Fruit fly (Drosophila melanogaster) whole organism, embryonic: ENCODE results near the gene CG15922.

ENCODE experiments used
- Bgb ChIP-seq: fragments of 200-800 bp; sonication (Bioruptor generic); IDR thresholded peaks from 2 replicates; pipeline ENCODE4 v1.3.6; 2022; ENCODE audit warnings: missing biosample characterization, missing genetic modification characterization; ENCODE audit not compliant: partially characterized antibody
- CG11085 ChIP-seq: fragments of 200-800 bp; sonication (Bioruptor generic); IDR thresholded peaks from 2 replicates; pipeline ENCODE4 v1.3.6; 2022; ENCODE audit warnings: missing biosample characterization, missing genetic modification characterization
- CG12391 ChIP-seq: fragments of 200-800 bp; sonication (Bioruptor generic); optimal IDR thresholded peaks from 3 replicates; lab custom pipeline; 2018; ENCODE audit warnings: missing biosample characterization, mild to moderate bottlenecking, missing genetic modification characterization, moderate library complexity
- CG12659 ChIP-seq: fragments of 200-800 bp; sonication (Bioruptor generic); optimal IDR thresholded peaks from 3 replicates; lab custom pipeline; 2017; ENCODE audit warnings: mild to moderate bottlenecking, missing biosample characterization, missing genetic modification reagents, missing genetic modification characterization
- CG12942 ChIP-seq: fragments of 200-800 bp; sonication (Bioruptor generic); optimal IDR thresholded peaks from 3 replicates; lab custom pipeline; 2016; ENCODE audit warnings: missing biosample characterization, missing genetic modification characterization
- CG13624 ChIP-seq: fragments of 200-800 bp; sonication (Bioruptor generic); optimal IDR thresholded peaks from 2 replicates; lab custom pipeline; 2016; ENCODE audit warnings: missing biosample characterization, missing genetic modification characterization
- CG14710 ChIP-seq: fragments of 200-800 bp; sonication (Bioruptor generic); optimal IDR thresholded peaks from 3 replicates; lab custom pipeline; 2019; ENCODE audit warnings: missing biosample characterization, mild to moderate bottlenecking, missing genetic modification characterization, moderate library complexity
- CG15269 ChIP-seq: fragments of 200-800 bp; sonication (Bioruptor generic); optimal IDR thresholded peaks from 2 replicates; lab custom pipeline; 2018; ENCODE audit warnings: missing biosample characterization, mild to moderate bottlenecking, missing genetic modification characterization, moderate library complexity
- CG1602 ChIP-seq: fragments of 200-800 bp; sonication (Bioruptor generic); optimal IDR thresholded peaks from 3 replicates; lab custom pipeline; 2016; ENCODE audit warnings: missing biosample characterization, missing genetic modification characterization
- CG17385 ChIP-seq: fragments of 200-800 bp; sonication (Bioruptor generic); optimal IDR thresholded peaks from 3 replicates; lab custom pipeline; 2018; ENCODE audit warnings: missing biosample characterization, mild to moderate bottlenecking, missing genetic modification characterization
- CG18619 ChIP-seq: fragments of 200-800 bp; sonication (Bioruptor generic); optimal IDR thresholded peaks from 3 replicates; lab custom pipeline; 2017; ENCODE audit warnings: missing biosample characterization, mild to moderate bottlenecking, missing genetic modification characterization
- CG3163 ChIP-seq: fragments of 200-800 bp; sonication (Bioruptor generic); optimal IDR thresholded peaks from 3 replicates; lab custom pipeline; 2016; ENCODE audit warnings: missing biosample characterization, missing genetic modification characterization
- CG3847 ChIP-seq: fragments of 200-800 bp; sonication (Bioruptor generic); IDR thresholded peaks from 2 replicates; pipeline ENCODE4 v1.3.6; 2022; ENCODE audit warnings: missing biosample characterization, missing genetic modification characterization
- CG4404 ChIP-seq: fragments of 200-800 bp; sonication (Bioruptor generic); IDR thresholded peaks from 2 replicates; pipeline ENCODE4 v1.3.6; 2022; ENCODE audit warnings: missing biosample characterization, missing genetic modification characterization
- CG5953 ChIP-seq: fragments of 200-800 bp; sonication (Bioruptor generic); IDR thresholded peaks from 2 replicates; pipeline ENCODE4 v1.3.6; 2022; ENCODE audit warnings: missing biosample characterization, missing genetic modification characterization
- Dp ChIP-seq: fragments of 200-800 bp; sonication (Bioruptor generic); optimal IDR thresholded peaks from 2 replicates; lab custom pipeline; 2018; ENCODE audit warnings: missing biosample characterization, mild to moderate bottlenecking, missing genetic modification characterization, moderate library complexity
- Elba2 ChIP-seq: fragments of 200-800 bp; sonication (Bioruptor generic); optimal IDR thresholded peaks from 3 replicates; lab custom pipeline; 2016; ENCODE audit warnings: missing biosample characterization, missing genetic modification characterization
- Ets97D ChIP-seq: fragments of 200-800 bp; sonication (Bioruptor generic); optimal IDR thresholded peaks from 3 replicates; lab custom pipeline; 2016; ENCODE audit warnings: missing biosample characterization, missing genetic modification characterization
- Hmr ChIP-seq: fragments of 200-800 bp; sonication (Bioruptor generic); optimal IDR thresholded peaks from 3 replicates; lab custom pipeline; 2017; ENCODE audit warnings: mild to moderate bottlenecking, missing biosample characterization, missing genetic modification reagents, missing genetic modification characterization
- Myb ChIP-seq: fragments of 200-800 bp; sonication (Bioruptor generic); optimal IDR thresholded peaks from 2 replicates; lab custom pipeline; 2016; ENCODE audit warnings: missing biosample characterization, missing genetic modification characterization
- NK7.1 ChIP-seq: fragments of 200-800 bp; sonication (Bioruptor generic); optimal IDR thresholded peaks from 3 replicates; lab custom pipeline; 2016; ENCODE audit warnings: missing biosample characterization, missing genetic modification characterization
- Optix ChIP-seq: fragments of 200-800 bp; sonication (Bioruptor generic); IDR thresholded peaks from 3 replicates; pipeline ENCODE4 v1.3.6; 2022; ENCODE audit warnings: missing biosample characterization, missing genetic modification characterization
- Ravus ChIP-seq: fragments of 200-800 bp; sonication (Bioruptor generic); IDR thresholded peaks from 2 replicates; pipeline ENCODE4 v1.3.6; 2022; ENCODE audit warnings: missing biosample characterization, missing genetic modification characterization
- Stat92E ChIP-seq, 3 experiments: fragments of >200 bp in 2 of 3; fragments of 200-800 bp in 1 of 3; sonication (Bioruptor generic) in 1 of 3; optimal IDR thresholded peaks; 2 replicates each; lab custom pipeline; 2017 to 2019; ENCODE audit warnings: missing biosample characterization in 3 of 3, missing genetic modification characterization in 3 of 3, mild to moderate bottlenecking in 1 of 3, moderate library complexity in 1 of 3
- Tbp ChIP-seq: fragments of >200 bp; optimal IDR thresholded peaks from 2 replicates; lab custom pipeline; 2018; ENCODE audit warnings: missing biosample characterization, missing genetic modification characterization
- Xbp1 ChIP-seq: fragments of 200-800 bp; sonication (Bioruptor generic); optimal IDR thresholded peaks from 3 replicates; lab custom pipeline; 2016; ENCODE audit warnings: missing biosample characterization, mild to moderate bottlenecking, missing genetic modification characterization
- ab ChIP-seq: fragments of 200-800 bp; sonication (Bioruptor generic); optimal IDR thresholded peaks from 2 replicates; lab custom pipeline; 2016; ENCODE audit warnings: missing biosample characterization, missing genetic modification characterization
- aop ChIP-seq: fragments of 200-800 bp; sonication (Bioruptor generic); IDR thresholded peaks from 2 replicates; pipeline ENCODE4 v1.3.6; 2022; ENCODE audit warnings: missing biosample characterization, missing genetic modification characterization
- bbx ChIP-seq: fragments of 200-800 bp; sonication (Bioruptor generic); IDR thresholded peaks from 2 replicates; pipeline ENCODE4 v1.3.6; 2022; ENCODE audit warnings: missing biosample characterization, missing genetic modification characterization; ENCODE audit not compliant: partially characterized antibody
- bsh ChIP-seq, 2 experiments: fragments of 200-800 bp; sonication (Bioruptor generic); optimal IDR thresholded peaks; 2 replicates each; lab custom pipeline; 2017 to 2018; ENCODE audit warnings: mild to moderate bottlenecking in 2 of 2, missing biosample characterization in 2 of 2, missing genetic modification characterization in 2 of 2, moderate library complexity in 1 of 2
- cg ChIP-seq: fragments of 200-800 bp; sonication (Bioruptor generic); optimal IDR thresholded peaks from 3 replicates; lab custom pipeline; 2019; ENCODE audit warnings: missing biosample characterization, mild to moderate bottlenecking, missing genetic modification characterization, moderate library complexity
- chn ChIP-seq: fragments of 200-800 bp; sonication (Bioruptor generic); optimal IDR thresholded peaks from 2 replicates; lab custom pipeline; 2016; ENCODE audit warnings: missing biosample characterization, missing genetic modification characterization
- croc ChIP-seq: fragments of 200-800 bp; sonication (Bioruptor generic); conservative IDR thresholded peaks from 3 replicates; pipeline ENCODE4 v1.3.6; 2022; ENCODE audit warnings: missing biosample characterization, missing genetic modification characterization
- crol ChIP-seq: fragments of 200-800 bp; sonication (Bioruptor generic); IDR thresholded peaks from 2 replicates; pipeline ENCODE4 v1.3.6; 2022; ENCODE audit warnings: missing biosample characterization, missing genetic modification characterization
- da ChIP-seq: fragments of 200-800 bp; sonication (Bioruptor generic); optimal IDR thresholded peaks from 2 replicates; lab custom pipeline; 2016; ENCODE audit warnings: missing biosample characterization, missing genetic modification characterization
- dati ChIP-seq: fragments of 200-800 bp; sonication (Bioruptor generic); IDR thresholded peaks from 2 replicates; pipeline ENCODE4 v1.3.6; 2022; ENCODE audit warnings: missing biosample characterization, missing genetic modification characterization
- dmrt11E ChIP-seq: fragments of 200-800 bp; sonication (Bioruptor generic); optimal IDR thresholded peaks from 3 replicates; lab custom pipeline; 2018; ENCODE audit warnings: missing biosample characterization, mild to moderate bottlenecking, missing genetic modification characterization, moderate library complexity
- dpn ChIP-seq, 2 experiments: fragments of 200-800 bp; sonication (Bioruptor generic); optimal IDR thresholded peaks; 3 replicates each; lab custom pipeline; 2016; ENCODE audit warnings: missing biosample characterization in 2 of 2, missing genetic modification characterization in 2 of 2
- ems ChIP-seq: fragments of 200-800 bp; sonication (Bioruptor generic); optimal IDR thresholded peaks from 3 replicates; lab custom pipeline; 2016; ENCODE audit warnings: missing biosample characterization, missing genetic modification characterization
- fd102C ChIP-seq: fragments of 200-800 bp; sonication (Bioruptor generic); optimal IDR thresholded peaks from 2 replicates; lab custom pipeline; 2018; ENCODE audit warnings: missing biosample characterization, mild to moderate bottlenecking, missing genetic modification characterization, moderate library complexity
- fd3F ChIP-seq: fragments of 200-800 bp; sonication (Bioruptor generic); optimal IDR thresholded peaks from 2 replicates; lab custom pipeline; 2018; ENCODE audit warnings: missing biosample characterization, mild to moderate bottlenecking, missing genetic modification characterization, moderate library complexity
- ind ChIP-seq: fragments of 200-800 bp; sonication (Bioruptor generic); optimal IDR thresholded peaks from 3 replicates; lab custom pipeline; 2016; ENCODE audit warnings: missing biosample characterization, missing genetic modification characterization
- pb ChIP-seq: fragments of 200-800 bp; sonication (Bioruptor generic); optimal IDR thresholded peaks from 3 replicates; lab custom pipeline; 2016; ENCODE audit warnings: missing biosample characterization, missing genetic modification characterization
- pho ChIP-seq: fragments of 200-800 bp; sonication (Bioruptor generic); optimal IDR thresholded peaks from 2 replicates; lab custom pipeline; 2016; ENCODE audit warnings: missing biosample characterization, missing genetic modification characterization
- sc ChIP-seq, 3 experiments: fragments of >200 bp in 2 of 3; fragments of 200-800 bp in 1 of 3; sonication (Bioruptor generic) in 1 of 3; optimal IDR thresholded peaks; 2 replicates in 2 of 3; 3 replicates in 1 of 3; lab custom pipeline; 2017; ENCODE audit warnings: mild to moderate bottlenecking in 1 of 3, missing biosample characterization in 1 of 3, missing genetic modification characterization in 1 of 3, missing genetic modification reagents in 1 of 3
- schlank ChIP-seq: fragments of 200-800 bp; sonication (Bioruptor generic); optimal IDR thresholded peaks from 2 replicates; lab custom pipeline; 2018; ENCODE audit warnings: missing biosample characterization, mild to moderate bottlenecking, missing genetic modification characterization
- tna ChIP-seq: fragments of 200-800 bp; sonication (Bioruptor generic); IDR thresholded peaks from 2 replicates; pipeline ENCODE4 v1.3.6; 2022; ENCODE audit warnings: missing biosample characterization, missing genetic modification characterization; ENCODE audit not compliant: partially characterized antibody
- zen ChIP-seq: fragments of 200-800 bp; sonication (Bioruptor generic); optimal IDR thresholded peaks from 3 replicates; lab custom pipeline; 2018; ENCODE audit warnings: missing biosample characterization, mild to moderate bottlenecking, missing genetic modification characterization, moderate library complexity

CG15922 gene

dm6 chr3R:20592517-20593462 lies 32.7 kb upstream of the CG15922 start, which contains the start of the genes Pus1 and bon (continued):
- peak; percentile 65 for TF ChIP-seq Myb (GFP tag; lab: Kevin White, UChicago)
- no peak for TF ChIP-seq Optix
- peak; percentile 15 for TF ChIP-seq Hmr
- no peak for TF ChIP-seq CG4404
- peak; percentile 86 for TF ChIP-seq CG12659
- no peak for TF ChIP-seq sc (optimal IDR thresholded peaks at IDR 0.05; lab: Kevin White, UChicago)
- TF ChIP-seq sc (GFP tag; optimal IDR thresholded peaks at IDR 0.05; lab: Kevin White, UChicago) = no peak
- TF ChIP-seq cg (GFP tag; lab: Kevin White, UChicago) = peak; percentile 86
- peak; percentile 39 for TF ChIP-seq Xbp1 (GFP tag; lab: Kevin White, UChicago)
- no peak for TF ChIP-seq Stat92E (GFP tag; optimal IDR thresholded peaks at IDR 0.05; lab: Kevin White, UChicago)
- TF ChIP-seq CG1602 = no peak
- peak; percentile 5 for TF ChIP-seq chn (GFP tag; lab: Kevin White, UChicago)
- TF ChIP-seq Elba2 (GFP tag; lab: Kevin White, UChicago) = no peak
- TF ChIP-seq NK7.1 (GFP tag; lab: Kevin White, UChicago) = no peak
- no peak for TF ChIP-seq CG11085 (GFP tag; lab: Robert Waterston, UW)
- TF ChIP-seq ind (GFP tag; lab: Kevin White, UChicago) = peak; percentile 26
- no peak for TF ChIP-seq dmrt11E
- no peak for TF ChIP-seq croc (GFP tag; lab: Robert Waterston, UW)
- no peak for TF ChIP-seq CG12942
- TF ChIP-seq schlank = no peak
- no peak for TF ChIP-seq Tbp (GFP tag; lab: Kevin White, UChicago)
- peak; percentile 35 for TF ChIP-seq Dp (GFP tag; lab: Kevin White, UChicago)
- TF ChIP-seq da (GFP tag; lab: Kevin White, UChicago) = no peak
- peak; percentile 2 to 7 for TF ChIP-seq bsh (GFP tag; optimal IDR thresholded peaks at IDR 0.05; lab: Kevin White, UChicago)
- TF ChIP-seq dpn (GFP tag; optimal IDR thresholded peaks at IDR 0.05; lab: Kevin White, UChicago) = peak; percentile 5 to 34
- no peak for TF ChIP-seq CG18619 (GFP tag; lab: Kevin White, UChicago)
- no peak for TF ChIP-seq CG3163 (GFP tag; lab: Kevin White, UChicago)
- peak; percentile 19 for TF ChIP-seq ems (GFP tag; lab: Kevin White, UChicago)
- TF ChIP-seq Ets97D = peak; percentile 83
- peak; percentile 95 for TF ChIP-seq CG17385 (GFP tag; lab: Kevin White, UChicago)
- no peak for TF ChIP-seq aop
- TF ChIP-seq tna (GFP tag; lab: Robert Waterston, UW) = peak; percentile 46; the same call in 1 of the 2 replicates
- no peak for TF ChIP-seq fd102C (GFP tag; lab: Kevin White, UChicago)
- TF ChIP-seq CG5953 (GFP tag; lab: Robert Waterston, UW) = 0 out of 2 replicates have a peak, but pooled peaks have one; percentile 26
- TF ChIP-seq ab (GFP tag; lab: Kevin White, UChicago) = no peak
- peak; percentile 74 for TF ChIP-seq zen (tag; lab: Kevin White, UChicago)
- peak; percentile 8 for TF ChIP-seq CG13624
- peak; percentile 5 for TF ChIP-seq CG15269
- TF ChIP-seq pb (GFP tag; lab: Kevin White, UChicago) = no peak
- TF ChIP-seq CG3847 (GFP tag; lab: Robert Waterston, UW) = peak; percentile 64
- TF ChIP-seq bbx (GFP tag; lab: Robert Waterston, UW) = peak; percentile 23; the same call in 1 of the 2 replicates
- no peak for TF ChIP-seq dati (GFP tag; lab: Robert Waterston, UW)
- TF ChIP-seq Ravus (GFP tag; lab: Robert Waterston, UW) = no peak
- peak; percentile 31 for TF ChIP-seq pho (GFP tag; lab: Kevin White, UChicago)
- TF ChIP-seq fd3F (GFP tag; lab: Kevin White, UChicago) = no peak
- TF ChIP-seq CG14710 (tag; lab: Kevin White, UChicago) = peak; percentile 79
- TF ChIP-seq Bgb (GFP tag; lab: Robert Waterston, UW) = peak; percentile 57
- peak; percentile 23 for TF ChIP-seq CG12391 (tag; lab: Kevin White, UChicago)
- TF ChIP-seq crol = no peak
